Worm (Caenorhabditis elegans): ENCODE measurements around the gene B0228.7.

Gene B0228.7

DNA sequence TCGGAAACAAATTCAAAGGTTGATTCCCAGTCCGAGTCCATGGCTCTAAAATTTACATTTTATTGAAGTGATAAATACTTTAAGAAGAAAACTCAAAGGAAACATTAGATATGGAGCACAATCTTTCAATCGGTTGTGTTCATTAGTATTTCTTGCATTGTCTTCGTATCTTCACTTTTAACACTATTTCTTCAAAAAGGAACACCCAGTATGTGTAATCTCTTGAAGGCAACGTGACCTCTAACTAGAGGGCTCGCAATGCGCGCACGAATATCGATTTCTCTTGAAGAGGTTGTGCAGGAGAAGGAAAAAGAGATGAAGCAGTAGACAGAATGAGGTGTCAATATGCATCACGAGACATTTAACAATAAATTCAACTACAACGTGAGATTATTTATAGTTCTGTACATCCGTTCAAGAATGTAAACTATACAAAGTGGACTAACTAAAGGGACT is 3.7 kb downstream of the B0228.7 start, which contains the start of the genes B0228.6 and B0228.1:
Gene B0228.6, minus strand, starts transcription at position 51 of the 456 bp plus-strand sequence.
Gene B0228.1, plus strand, starts transcription at position 228 of the 456 bp plus-strand sequence.
- peak; percentile 78 for TF ChIP-seq T22C8.4 (GFP tag; IDR thresholded peaks at IDR 0.05)
- no peak for TF ChIP-seq ref-1 (GFP tag; conservative IDR thresholded peaks at IDR 0.05)

DNA sequence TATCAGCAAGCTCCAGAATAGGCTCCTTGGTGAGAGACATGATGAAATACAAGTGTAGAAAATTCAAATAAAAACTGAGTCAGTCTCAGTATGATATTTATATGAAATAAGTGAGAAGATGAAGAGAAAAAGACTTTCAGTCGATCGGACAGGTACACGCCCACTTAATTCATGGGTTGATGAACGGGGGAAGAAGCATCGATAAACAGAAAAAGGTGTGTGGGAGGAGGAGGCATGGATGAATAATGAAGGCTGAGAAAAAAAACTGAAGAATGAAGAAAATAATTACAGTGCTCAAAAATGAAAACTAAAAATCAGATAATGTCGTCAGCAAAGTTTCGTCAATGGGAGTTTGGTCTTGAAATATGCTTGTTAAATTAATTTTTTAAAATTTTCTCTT is 5.3 kb downstream of the B0228.7 start, which contains the start of gene trx-1:
Gene trx-1, minus strand, starts transcription at position 101 of the 400 bp plus-strand sequence.
- TF ChIP-seq ztf-29 (GFP tag; IDR thresholded peaks at IDR 0.05) (no peak), ref-1 (GFP tag; conservative IDR thresholded peaks at IDR 0.05) (no peak), med-1 (GFP tag; optimal IDR thresholded peaks at IDR 0.05; ENCODE audit: insufficient read depth) (no peak), ztf-23 (GFP tag; IDR thresholded peaks at IDR 0.05) (no peak), klf-2 (GFP tag; conservative IDR thresholded peaks at IDR 0.05) (no peak), flt-1 (GFP tag; IDR thresholded peaks at IDR 0.05) (no peak), tab-1 (GFP tag; IDR thresholded peaks at IDR 0.05) (no peak), cog-1 (tag; optimal IDR thresholded peaks at IDR 0.05) (no peak), T22C8.4 (GFP tag; IDR thresholded peaks at IDR 0.05) (no peak)

DNA sequence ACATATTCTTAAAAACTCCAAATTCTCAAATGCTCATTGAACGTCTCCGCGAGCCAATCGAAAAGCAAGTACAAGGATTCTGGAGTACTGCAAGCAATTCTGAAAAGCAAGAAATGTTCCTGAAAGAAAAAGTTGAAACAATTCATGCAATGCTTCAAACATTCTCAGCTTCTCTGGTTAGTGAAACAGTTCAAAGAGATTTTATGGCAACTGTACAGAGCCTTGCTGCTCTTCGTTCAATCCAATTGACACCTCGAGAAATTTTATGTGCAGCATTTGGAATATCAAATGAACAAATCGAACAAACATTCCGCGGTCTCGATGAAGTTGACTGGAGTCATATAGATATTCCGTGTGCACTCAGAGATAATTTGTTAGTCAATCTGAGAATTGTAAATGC is 22.1 kb downstream of the B0228.7 start:
- no peak for TF ChIP-seq ztf-23 (GFP tag; IDR thresholded peaks at IDR 0.05)
- no peak for TF ChIP-seq flt-1 (GFP tag; IDR thresholded peaks at IDR 0.05)

DNA sequence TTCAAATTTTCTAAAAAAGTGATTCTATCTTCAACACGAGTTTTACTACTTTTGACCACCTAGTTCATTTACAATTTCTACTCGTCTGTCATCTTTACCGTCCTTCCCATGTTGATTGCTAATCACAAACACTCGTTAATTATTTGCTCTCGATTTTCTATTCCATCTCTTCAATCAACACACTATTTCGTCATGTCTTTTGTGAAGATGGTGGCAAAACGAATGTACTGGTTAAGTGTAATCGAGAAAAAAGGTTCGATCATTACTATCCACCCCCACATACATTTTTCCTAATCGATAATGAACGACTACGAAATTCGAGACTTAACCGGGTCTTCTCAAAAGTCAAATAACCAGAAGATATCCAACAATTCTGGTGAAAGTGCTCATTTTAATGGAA is 34.2 kb downstream of the B0228.7 start, which contains the start of gene cpna-2:
Gene cpna-2, plus strand, starts transcription at position 301 of the 400 bp plus-strand sequence.
- TF ChIP-seq ref-1 (GFP tag; conservative IDR thresholded peaks at IDR 0.05) (no peak), klf-2 (GFP tag; conservative IDR thresholded peaks at IDR 0.05) (no peak), ztf-29 (GFP tag; IDR thresholded peaks at IDR 0.05) (no peak), med-1 (GFP tag; optimal IDR thresholded peaks at IDR 0.05; ENCODE audit: insufficient read depth) (no peak), cog-1 (tag; optimal IDR thresholded peaks at IDR 0.05) (no peak), tab-1 (GFP tag; IDR thresholded peaks at IDR 0.05) (no peak), flt-1 (GFP tag; IDR thresholded peaks at IDR 0.05) (no peak), T22C8.4 (GFP tag; IDR thresholded peaks at IDR 0.05) (no peak)

DNA sequence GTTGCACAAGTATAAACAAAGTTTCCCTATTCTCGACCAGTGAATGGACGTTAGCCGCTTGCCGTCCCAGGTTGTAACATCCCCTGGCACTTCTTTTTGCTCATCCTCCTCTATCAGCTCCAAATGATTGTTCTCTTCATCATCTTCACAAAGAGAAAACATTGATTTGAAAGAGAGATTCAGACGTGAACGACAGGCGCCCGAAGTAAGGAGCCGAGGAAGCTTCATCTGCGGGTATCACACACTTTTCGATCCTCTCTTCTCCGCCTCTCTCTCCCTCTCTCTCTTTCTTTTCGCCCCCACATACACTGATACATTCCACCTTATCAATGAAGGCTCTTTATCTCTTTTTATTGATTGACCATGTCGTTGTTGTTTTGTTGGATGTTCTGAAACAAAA is 36.0 kb downstream of the B0228.7 start:
- TF ChIP-seq flt-1 (GFP tag; IDR thresholded peaks at IDR 0.05) (no peak), ref-1 (GFP tag; conservative IDR thresholded peaks at IDR 0.05) (no peak), cog-1 (tag; optimal IDR thresholded peaks at IDR 0.05) (no peak), klf-2 (GFP tag; conservative IDR thresholded peaks at IDR 0.05) (no peak)

DNA sequence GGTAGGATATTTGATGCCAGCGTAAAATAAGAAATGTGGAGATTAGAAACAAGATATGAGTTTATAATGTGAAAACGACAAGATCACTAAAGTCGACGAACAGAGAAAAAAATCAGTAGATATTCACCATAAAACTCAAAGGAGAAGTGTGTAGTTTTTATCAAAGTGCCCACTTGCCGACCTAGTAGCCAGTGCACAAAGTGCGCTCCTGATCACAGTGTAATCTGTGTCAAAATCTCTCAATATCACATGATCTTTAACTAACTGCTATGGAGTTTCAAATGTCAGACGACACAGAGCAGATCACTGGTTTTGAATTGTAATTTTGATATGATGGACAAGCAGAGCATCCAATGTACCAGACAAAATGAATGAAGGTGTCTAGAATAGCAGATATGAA is 38.3 kb downstream of the B0228.7 start:
- TF ChIP-seq cog-1 (tag; optimal IDR thresholded peaks at IDR 0.05) (no peak), klf-2 (GFP tag; conservative IDR thresholded peaks at IDR 0.05) (no peak), ref-1 (GFP tag; conservative IDR thresholded peaks at IDR 0.05) (no peak)

DNA sequence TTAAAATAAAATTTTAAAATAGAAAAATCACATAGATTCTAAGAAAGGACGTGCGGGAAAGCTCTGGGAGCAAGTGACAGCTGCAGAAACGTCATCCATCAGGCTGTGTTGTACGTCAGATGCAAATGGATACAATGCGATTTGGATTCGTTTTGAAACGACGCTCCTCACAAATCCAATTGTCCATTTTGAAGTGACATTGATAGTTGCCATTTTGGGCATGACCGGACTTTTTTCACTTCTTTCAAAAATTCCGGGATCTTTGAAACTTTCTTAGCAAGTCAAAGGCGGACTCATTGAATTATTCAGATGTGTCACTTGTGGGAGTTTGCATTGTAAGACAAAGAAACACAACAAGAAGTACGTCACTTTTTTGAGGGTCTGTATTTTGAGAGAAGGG is 39.8 kb downstream of the B0228.7 start:
- no peak for TF ChIP-seq flt-1 (GFP tag; IDR thresholded peaks at IDR 0.05)
- TF ChIP-seq ztf-29 (GFP tag; IDR thresholded peaks at IDR 0.05) = no peak
- no peak for TF ChIP-seq tab-1 (GFP tag; IDR thresholded peaks at IDR 0.05)
- TF ChIP-seq ztf-23 (GFP tag; IDR thresholded peaks at IDR 0.05) = no peak
- no peak for TF ChIP-seq cog-1 (tag; optimal IDR thresholded peaks at IDR 0.05)
- TF ChIP-seq med-1 (GFP tag; optimal IDR thresholded peaks at IDR 0.05; ENCODE audit: insufficient read depth) = no peak
- no peak for TF ChIP-seq ref-1 (GFP tag; conservative IDR thresholded peaks at IDR 0.05)
- TF ChIP-seq klf-2 (GFP tag; conservative IDR thresholded peaks at IDR 0.05) = no peak

DNA sequence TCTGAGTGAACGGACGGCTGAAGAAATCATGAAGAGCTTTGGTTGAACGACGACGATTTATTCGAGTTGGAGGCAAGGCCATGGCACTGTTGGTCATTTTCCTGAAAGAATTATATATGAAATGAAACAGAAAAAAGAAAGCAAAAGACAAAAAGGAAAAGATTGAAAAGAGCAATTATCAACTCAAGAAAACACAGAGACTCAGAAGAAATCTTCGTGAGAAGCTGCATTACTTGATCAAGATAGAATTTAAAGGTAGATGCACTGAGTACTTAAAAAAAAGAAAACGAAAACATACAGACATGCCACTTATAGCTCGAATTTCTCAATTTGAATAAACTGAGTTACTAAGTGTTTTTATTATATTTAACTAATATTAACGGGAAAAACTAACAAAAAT is 40.3 kb downstream of the B0228.7 start, which contains the start of gene cpna-5:
Gene cpna-5, minus strand, starts transcription at position 101 of the 400 bp plus-strand sequence.
- TF ChIP-seq tab-1 (GFP tag; IDR thresholded peaks at IDR 0.05) (no peak), cog-1 (tag; optimal IDR thresholded peaks at IDR 0.05) (no peak), T22C8.4 (GFP tag; IDR thresholded peaks at IDR 0.05) (no peak), ztf-23 (GFP tag; IDR thresholded peaks at IDR 0.05) (no peak), flt-1 (GFP tag; IDR thresholded peaks at IDR 0.05) (no peak), klf-2 (GFP tag; conservative IDR thresholded peaks at IDR 0.05) (no peak)

DNA sequence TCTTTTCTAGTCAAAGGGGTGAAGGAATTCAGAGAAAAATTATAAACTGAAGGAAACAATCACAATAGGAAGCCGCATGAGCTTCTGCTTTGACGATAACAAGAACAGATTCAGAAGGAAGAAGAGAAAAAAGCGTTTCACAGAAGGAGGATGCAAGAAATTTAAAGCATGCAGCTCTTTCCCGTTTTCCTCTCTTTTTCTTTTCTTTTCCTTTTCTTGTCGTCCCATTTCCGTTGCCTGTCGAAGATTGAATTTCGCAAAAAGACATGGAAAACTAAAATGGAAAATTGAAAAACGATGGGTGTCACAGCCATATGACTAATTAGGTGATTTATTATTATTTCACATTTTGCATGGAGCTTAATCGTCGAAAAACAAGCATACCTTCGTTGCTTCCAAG is 42.7 kb downstream of the B0228.7 start:
- no peak for TF ChIP-seq ztf-23 (GFP tag; IDR thresholded peaks at IDR 0.05)
- no peak for TF ChIP-seq cog-1 (tag; optimal IDR thresholded peaks at IDR 0.05)
- TF ChIP-seq tab-1 (GFP tag; IDR thresholded peaks at IDR 0.05) = no peak
- TF ChIP-seq ref-1 (GFP tag; conservative IDR thresholded peaks at IDR 0.05) = no peak
- no peak for TF ChIP-seq ztf-29 (GFP tag; IDR thresholded peaks at IDR 0.05)
- TF ChIP-seq T22C8.4 (GFP tag; IDR thresholded peaks at IDR 0.05) = no peak
- no peak for TF ChIP-seq klf-2 (GFP tag; conservative IDR thresholded peaks at IDR 0.05)

DNA sequence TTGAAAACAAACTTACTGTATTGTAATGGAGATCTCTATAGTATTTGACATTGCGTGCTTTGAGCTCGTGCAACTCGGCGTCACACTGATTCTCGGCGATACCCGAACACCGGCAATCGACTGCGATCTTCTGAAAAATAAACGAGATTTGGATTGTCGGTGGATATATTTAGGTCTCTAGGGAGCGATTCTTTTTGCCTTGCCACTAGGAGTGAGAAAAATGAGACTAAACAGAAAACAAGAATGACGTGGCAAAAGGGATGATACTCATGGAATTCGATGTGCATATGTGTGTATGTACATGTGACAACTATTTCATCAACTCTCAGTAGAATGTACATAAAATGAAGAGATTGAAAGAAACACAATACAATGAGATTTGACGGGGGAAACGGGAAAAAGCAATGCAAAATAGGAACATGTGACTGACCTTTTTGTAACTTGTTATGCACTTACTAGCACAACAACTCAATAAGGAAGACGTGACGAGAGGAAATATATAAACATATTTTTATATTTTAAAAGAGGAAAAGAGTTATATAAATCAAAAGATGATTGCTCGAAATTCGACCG is 44.1 kb downstream of the B0228.7 start:
- no peak for TF ChIP-seq T22C8.4 (GFP tag; IDR thresholded peaks at IDR 0.05)
- TF ChIP-seq flt-1 (GFP tag; IDR thresholded peaks at IDR 0.05) = no peak
- TF ChIP-seq med-1 (GFP tag; optimal IDR thresholded peaks at IDR 0.05; ENCODE audit: insufficient read depth) = no peak
- no peak for TF ChIP-seq ref-1 (GFP tag; conservative IDR thresholded peaks at IDR 0.05)
- no peak for TF ChIP-seq klf-2 (GFP tag; conservative IDR thresholded peaks at IDR 0.05)
- TF ChIP-seq tab-1 (GFP tag; IDR thresholded peaks at IDR 0.05) = no peak
- no peak for TF ChIP-seq cog-1 (tag; optimal IDR thresholded peaks at IDR 0.05)
- TF ChIP-seq ztf-29 (GFP tag; IDR thresholded peaks at IDR 0.05) = no peak
- TF ChIP-seq ztf-23 (GFP tag; IDR thresholded peaks at IDR 0.05) = no peak

DNA sequence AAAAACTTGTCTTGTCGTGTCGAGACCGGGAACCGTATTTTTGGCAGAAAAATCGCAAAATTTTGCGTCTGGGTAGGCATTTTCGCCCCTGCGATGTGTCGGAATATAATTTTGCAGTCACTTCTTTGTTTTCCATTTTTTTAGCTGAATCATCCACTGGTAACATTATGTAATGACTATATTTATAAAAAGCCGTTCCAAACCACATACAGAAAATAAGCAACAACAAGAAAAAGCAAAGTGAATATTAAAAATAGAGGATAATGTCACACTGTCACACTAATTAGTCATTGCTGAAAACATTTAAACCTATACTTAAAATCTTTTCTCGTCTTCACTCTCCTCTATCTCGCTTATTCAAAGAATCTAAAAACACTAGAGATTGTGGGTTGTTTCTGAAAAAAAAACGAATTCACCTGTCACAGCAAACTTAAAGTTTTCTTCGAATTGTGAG is 49.5 kb downstream of the B0228.7 start, which contains the start of gene sre-1:
Gene sre-1, plus strand, starts transcription at position 404 of the 454 bp plus-strand sequence.
- TF ChIP-seq cog-1 (tag; optimal IDR thresholded peaks at IDR 0.05) (no peak), ztf-23 (GFP tag; IDR thresholded peaks at IDR 0.05) (no peak), T22C8.4 (GFP tag; IDR thresholded peaks at IDR 0.05) (no peak), med-1 (GFP tag; optimal IDR thresholded peaks at IDR 0.05; ENCODE audit: insufficient read depth) (no peak), ref-1 (GFP tag; conservative IDR thresholded peaks at IDR 0.05) (no peak), tab-1 (GFP tag; IDR thresholded peaks at IDR 0.05) (no peak)
